Fruit fly (Drosophila melanogaster): Measurements from ENCODE around the gene Non3.

Gene Non3

dm6 chr3R:18215300-18215699 is 8.2 kb upstream of the Non3 start (continued):
- TF ChIP-seq fru (GFP tag; optimal IDR thresholded peaks at IDR 0.05) (peak; percentile 23), dmrt93B (GFP tag; optimal IDR thresholded peaks at IDR 0.05) (no peak)

- TF ChIP-seq usp (GFP tag; optimal IDR thresholded peaks at IDR 0.05), result no peak
- no peak for TF ChIP-seq tai (GFP tag; optimal IDR thresholded peaks at IDR 0.05)
- TF ChIP-seq sage (GFP tag; optimal IDR thresholded peaks at IDR 0.05), result no peak
- no peak for TF ChIP-seq Mio (GFP tag; optimal IDR thresholded peaks at IDR 0.05)
- TF ChIP-seq CG9705 (GFP tag; optimal IDR thresholded peaks at IDR 0.05), result no peak
- no peak for TF ChIP-seq Hr78 (GFP tag; optimal IDR thresholded peaks at IDR 0.05)
- no peak for TF ChIP-seq jim (GFP tag; optimal IDR thresholded peaks at IDR 0.05)
- TF ChIP-seq Vsx2 (GFP tag; optimal IDR thresholded peaks at IDR 0.05; ENCODE audit: partially characterized antibody), result no peak
- no peak for TF ChIP-seq dsf (GFP tag; optimal IDR thresholded peaks at IDR 0.05; ENCODE audit: borderline replicate concordance)
- no peak for TF ChIP-seq Abd-B (GFP tag; optimal IDR thresholded peaks at IDR 0.05)
- TF ChIP-seq psq (GFP tag; optimal IDR thresholded peaks at IDR 0.05), result no peak
- no peak for TF ChIP-seq lola (GFP tag; optimal IDR thresholded peaks at IDR 0.05)
- TF ChIP-seq Rel (GFP tag; optimal IDR thresholded peaks at IDR 0.05), result no peak
- TF ChIP-seq Rel (tag; optimal IDR thresholded peaks at IDR 0.05), result no peak
- TF ChIP-seq Myc (optimal IDR thresholded peaks at IDR 0.05), result no peak
- TF ChIP-seq Hnf4 (GFP tag; optimal IDR thresholded peaks at IDR 0.05), result no peak
- TF ChIP-seq foxo (GFP tag; optimal IDR thresholded peaks at IDR 0.05), result no peak
- TF ChIP-seq CrebA (GFP tag; optimal IDR thresholded peaks at IDR 0.05; ENCODE audit: borderline replicate concordance), result no peak
Observed at dm6 chr3R:18215900-18216299, 7.6 kb upstream of the Non3 start, which contains the start of gene CG14314. Gene CG14314 (plus strand): TSS chr3R:18216142.

- peak; percentile 94 for TF ChIP-seq dsf (GFP tag; optimal IDR thresholded peaks at IDR 0.05; ENCODE audit: borderline replicate concordance)
- TF ChIP-seq dl (GFP tag; optimal IDR thresholded peaks at IDR 0.05; ENCODE audit: insufficient read depth in 1 of 2, partially characterized antibody in 2 of 2), result no peak
- no peak for TF ChIP-seq brk (GFP tag; optimal IDR thresholded peaks at IDR 0.05)
- TF ChIP-seq tai (GFP tag; optimal IDR thresholded peaks at IDR 0.05), result no peak
- peak; percentile 98 for TF ChIP-seq HLH106 (tag; optimal IDR thresholded peaks at IDR 0.05)
- no peak for TF ChIP-seq Dfd (GFP tag; optimal IDR thresholded peaks at IDR 0.05)
- TF ChIP-seq ey (GFP tag; optimal IDR thresholded peaks at IDR 0.05), result peak; percentile 96
- TF ChIP-seq OdsH (GFP tag; optimal IDR thresholded peaks at IDR 0.05), result peak; percentile 98
- TF ChIP-seq jim (GFP tag; optimal IDR thresholded peaks at IDR 0.05), result peak; percentile 35
- no peak for TF ChIP-seq Hr83 (GFP tag; optimal IDR thresholded peaks at IDR 0.05; ENCODE audit: poor library complexity, severe bottlenecking)
- TF ChIP-seq rgr (GFP tag; optimal IDR thresholded peaks at IDR 0.05), result peak; percentile 98
- peak; percentile 92 for TF ChIP-seq dmrt93B (GFP tag; optimal IDR thresholded peaks at IDR 0.05)
- TF ChIP-seq psq (GFP tag; optimal IDR thresholded peaks at IDR 0.05), result peak; percentile 95
- TF ChIP-seq lola (GFP tag; optimal IDR thresholded peaks at IDR 0.05), result no peak
- TF ChIP-seq Jra (GFP tag; optimal IDR thresholded peaks at IDR 0.05), result peak; percentile 96
- peak; percentile 95 for TF ChIP-seq br (GFP tag; optimal IDR thresholded peaks at IDR 0.05)
- peak; percentile 79 for TF ChIP-seq CG32264 (GFP tag; optimal IDR thresholded peaks at IDR 0.05)
- peak; percentile 94 for TF ChIP-seq woc (GFP tag; optimal IDR thresholded peaks at IDR 0.05)
- peak; percentile 98 for TF ChIP-seq fru (GFP tag; optimal IDR thresholded peaks at IDR 0.05)
- TF ChIP-seq Rel (GFP tag; optimal IDR thresholded peaks at IDR 0.05), result no peak
- TF ChIP-seq Rel (tag; optimal IDR thresholded peaks at IDR 0.05), result peak; percentile 81
- no peak for TF ChIP-seq Hr78 (GFP tag; optimal IDR thresholded peaks at IDR 0.05)
- peak; percentile 88 for TF ChIP-seq GATAd (GFP tag; optimal IDR thresholded peaks at IDR 0.05)
- TF ChIP-seq Abd-B (GFP tag; optimal IDR thresholded peaks at IDR 0.05), result no peak
- TF ChIP-seq Mio (GFP tag; optimal IDR thresholded peaks at IDR 0.05), result peak; percentile 75
- no peak for TF ChIP-seq Dif (GFP tag; optimal IDR thresholded peaks at IDR 0.05; ENCODE audit: partially characterized antibody)
- TF ChIP-seq sv (GFP tag; optimal IDR thresholded peaks at IDR 0.05), result peak; percentile 95
- peak; percentile 98 for TF ChIP-seq h (GFP tag; optimal IDR thresholded peaks at IDR 0.05)
- TF ChIP-seq N (GFP tag; optimal IDR thresholded peaks at IDR 0.05), result no peak
- TF ChIP-seq pan (optimal IDR thresholded peaks at IDR 0.05), result no peak
- peak; percentile 49 to 98 for TF ChIP-seq foxo (GFP tag; optimal IDR thresholded peaks at IDR 0.05)
- TF ChIP-seq usp (GFP tag; optimal IDR thresholded peaks at IDR 0.05), result no peak
- no peak for TF ChIP-seq CrebA (GFP tag; optimal IDR thresholded peaks at IDR 0.05; ENCODE audit: borderline replicate concordance)
- TF ChIP-seq Hnf4 (GFP tag; optimal IDR thresholded peaks at IDR 0.05), result peak; percentile 97
- peak; percentile 89 for TF ChIP-seq CG9705 (GFP tag; optimal IDR thresholded peaks at IDR 0.05)
- peak; percentile 98 for TF ChIP-seq Sp1 (GFP tag; optimal IDR thresholded peaks at IDR 0.05)
- TF ChIP-seq Myc (optimal IDR thresholded peaks at IDR 0.05), result no peak
- TF ChIP-seq sage (GFP tag; optimal IDR thresholded peaks at IDR 0.05), result no peak
- TF ChIP-seq Vsx2 (GFP tag; optimal IDR thresholded peaks at IDR 0.05; ENCODE audit: partially characterized antibody), result no peak
Observed at dm6 chr3R:18220211-18220749, 3.2 kb upstream of the Non3 start, which contains the start of the genes CG7988 and CG7183. Gene CG7988 (plus strand): TSS chr3R:18220526. Gene CG7183 (minus strand): TSS chr3R:18220699.

All from whole organism, wandering third instar larva.